Worm (Caenorhabditis elegans): ENCODE measurements around the gene R144.3.

The R144.3 gene

DNA sequence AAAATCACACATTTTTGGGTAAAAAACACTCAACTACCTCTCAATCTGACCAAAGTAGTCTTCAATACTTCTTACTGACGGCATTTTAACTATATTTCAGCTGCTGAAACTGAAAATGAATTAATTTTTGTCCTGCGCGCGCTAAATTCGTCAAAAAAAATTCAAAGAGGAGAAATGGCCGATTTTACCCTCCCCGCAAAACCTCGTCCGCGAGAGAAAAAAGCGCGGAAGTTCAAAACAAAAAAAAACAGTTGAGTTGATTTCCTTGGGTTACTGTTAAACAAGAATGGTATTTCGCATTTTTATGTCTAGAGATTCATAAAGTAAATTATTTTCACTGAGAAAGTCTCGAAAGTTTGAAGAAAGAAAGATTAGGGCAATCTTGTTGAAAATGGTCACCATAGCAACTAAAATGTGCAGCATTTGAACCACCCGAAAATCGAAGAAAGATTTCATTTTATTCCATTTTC is 35.0 kb upstream of the R144.3 start, which contains the start of the genes C27F2.10 and wdr-60 (continued):
- TF ChIP-seq efl-1 (optimal IDR thresholded peaks at IDR 0.05) (peak; percentile 58 to 89), efl-1 (GFP tag; optimal IDR thresholded peaks at IDR 0.05 in 1 of 2) (peak; percentile 88 to 98), lir-3 (tag; optimal IDR thresholded peaks at IDR 0.05; ENCODE audit: poor library complexity) (peak; percentile 64), dpl-1 (GFP tag; optimal IDR thresholded peaks at IDR 0.05) (peak; percentile 75 to 89 (median 86)), hpl-2 (GFP tag; optimal IDR thresholded peaks at IDR 0.05) (no peak), snu-23 (GFP tag; optimal IDR thresholded peaks at IDR 0.05) (peak; percentile 10), lsy-2 (tag; optimal IDR thresholded peaks at IDR 0.05) (peak; percentile 8 to 59), isw-1 (GFP tag; IDR thresholded peaks at IDR 0.05) (0 out of 2 replicates have a peak, but pooled peaks have one; percentile 1), ceh-63 (GFP tag; optimal IDR thresholded peaks at IDR 0.05) (no peak), nhr-237 (tag; optimal IDR thresholded peaks at IDR 0.05) (no peak), snpc-4 (tag; optimal IDR thresholded peaks at IDR 0.05) (no peak), ztf-11 (tag; optimal IDR thresholded peaks at IDR 0.05) (no peak), zag-1 (tag; optimal IDR thresholded peaks at IDR 0.05) (no peak), tbx-2 (tag; optimal IDR thresholded peaks at IDR 0.05) (peak; percentile 57), xbp-1 (tag; optimal IDR thresholded peaks at IDR 0.05) (peak; percentile 41), lin-14 (GFP tag; optimal IDR thresholded peaks at IDR 0.05) (no peak), fkh-8 (tag; optimal IDR thresholded peaks at IDR 0.05) (peak; percentile 24)

DNA sequence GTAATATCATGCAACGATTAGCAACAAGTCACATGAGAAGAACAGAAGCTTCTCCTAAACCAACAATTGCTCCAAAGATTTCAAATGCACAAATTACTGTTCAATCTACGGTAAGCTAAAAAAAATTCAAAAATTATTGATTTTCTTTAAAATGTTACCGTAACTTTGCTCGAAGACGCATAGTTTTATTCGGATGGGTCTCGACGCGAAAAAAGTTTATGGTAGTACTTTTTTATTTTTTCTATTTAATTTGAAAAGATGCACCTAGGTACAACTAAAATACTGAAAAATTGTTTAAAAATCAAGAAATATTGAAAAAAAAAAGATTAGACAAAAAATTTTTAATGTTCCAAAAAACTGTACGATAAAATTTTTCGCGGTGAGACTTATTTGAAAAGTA is 34.1 kb upstream of the R144.3 start:
- TF ChIP-seq efl-1 (optimal IDR thresholded peaks at IDR 0.05), result no peak
- TF ChIP-seq efl-1 (GFP tag; optimal IDR thresholded peaks at IDR 0.05 in 1 of 2), result peak in 1 of 2 experiments; percentile 43
- no peak for TF ChIP-seq ceh-8 (GFP tag; optimal IDR thresholded peaks at IDR 0.05)

DNA sequence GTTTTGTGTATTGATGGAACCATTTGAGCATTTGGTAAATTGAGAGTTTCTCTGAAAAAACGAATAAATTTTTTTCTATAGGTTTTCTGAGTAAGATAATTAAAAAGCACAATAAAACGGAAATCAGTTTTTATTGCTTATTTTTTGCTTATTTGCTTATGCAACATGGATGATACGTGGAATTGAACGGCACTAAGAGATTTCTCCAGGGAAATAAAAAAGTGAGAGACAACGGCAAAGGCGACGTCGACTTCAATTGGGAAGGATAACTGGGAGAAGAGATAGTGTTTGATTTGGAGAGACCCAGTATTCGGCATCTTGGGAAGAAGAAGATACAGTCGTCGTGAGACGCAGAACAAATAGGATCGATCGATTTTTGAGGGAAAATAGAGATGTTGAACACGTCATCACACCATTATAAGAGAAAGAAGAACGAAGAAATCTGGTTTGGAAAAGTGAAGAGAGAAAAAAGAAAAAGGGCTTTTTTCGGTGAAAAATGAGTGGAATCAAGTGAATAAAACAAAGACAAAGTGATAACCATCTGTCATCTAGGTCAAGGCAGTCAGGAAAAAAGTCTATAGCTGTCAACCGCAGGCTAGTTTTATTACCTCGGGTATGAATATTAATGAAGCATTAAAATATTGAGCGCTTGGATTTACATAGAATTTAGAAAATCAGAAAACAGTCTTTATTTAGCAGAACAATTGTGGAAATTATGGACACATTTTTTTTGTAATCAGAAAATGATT is 23.5 kb upstream of the R144.3 start, which contains the start of gene tmem-131:
Gene tmem-131, minus strand, starts transcription at position 51 of the 749 bp plus-strand sequence.
- TF ChIP-seq xbp-1 (tag; optimal IDR thresholded peaks at IDR 0.05) (peak; percentile 77), lin-15B (tag; optimal IDR thresholded peaks at IDR 0.05) (no peak), ceh-88 (GFP tag; IDR thresholded peaks at IDR 0.05) (no peak), dpl-1 (GFP tag; optimal IDR thresholded peaks at IDR 0.05) (peak in 2 of 3 experiments; percentile 27 to 34), lsy-2 (tag; optimal IDR thresholded peaks at IDR 0.05) (peak; percentile 7 to 47), elt-2 (tag; optimal IDR thresholded peaks at IDR 0.05) (no peak), irx-1 (tag; optimal IDR thresholded peaks at IDR 0.05) (peak; percentile 11), nhr-71 (tag; optimal IDR thresholded peaks at IDR 0.05) (peak; percentile 50), tbx-2 (tag; optimal IDR thresholded peaks at IDR 0.05) (peak; percentile 4), ces-1 (GFP tag; optimal IDR thresholded peaks at IDR 0.05) (no peak), fkh-4 (tag; optimal IDR thresholded peaks at IDR 0.05; ENCODE audit: borderline replicate concordance) (no peak), nhr-85 (tag) (peak; percentile 93), efl-1 (optimal IDR thresholded peaks at IDR 0.05) (peak in 1 of 2 experiments; percentile 24), efl-1 (GFP tag; optimal IDR thresholded peaks at IDR 0.05 in 1 of 2) (peak in 1 of 2 experiments; percentile 89), nhr-19 (GFP tag; conservative IDR thresholded peaks at IDR 0.05) (0 out of 2 replicates have a peak, but pooled peaks have one; percentile 5), mef-2 (tag; optimal IDR thresholded peaks at IDR 0.05) (no peak), nhr-90 (tag; optimal IDR thresholded peaks at IDR 0.05; ENCODE audit: poor library complexity) (peak; percentile 24), C16A3.4 (tag; optimal IDR thresholded peaks at IDR 0.05) (peak; percentile 35), nhr-20 (tag; optimal IDR thresholded peaks at IDR 0.05) (peak; percentile 44), blmp-1 (tag; optimal IDR thresholded peaks at IDR 0.05) (peak; percentile 94), mep-1 (tag; optimal IDR thresholded peaks at IDR 0.05) (peak; percentile 59), unc-86 (tag; optimal IDR thresholded peaks at IDR 0.05) (no peak), vab-15 (tag; optimal IDR thresholded peaks at IDR 0.05) (no peak), fkh-10 (GFP tag; optimal IDR thresholded peaks at IDR 0.05) (no peak), pqm-1 (tag; optimal IDR thresholded peaks at IDR 0.05) (no peak), elt-3 (tag; optimal IDR thresholded peaks at IDR 0.05) (peak in 2 of 6 experiments; percentile 67 to 73), snu-23 (GFP tag; optimal IDR thresholded peaks at IDR 0.05) (peak; percentile 55), lin-39 (tag; optimal IDR thresholded peaks at IDR 0.05) (no peak), aly-2 (tag; optimal IDR thresholded peaks at IDR 0.05) (no peak), lin-35 (GFP tag; optimal IDR thresholded peaks at IDR 0.05) (peak; percentile 8 to 46), ceh-82 (tag; optimal IDR thresholded peaks at IDR 0.05) (no peak), lin-14 (GFP tag; optimal IDR thresholded peaks at IDR 0.05) (peak; percentile 67)
